Worm (Caenorhabditis elegans) whole organism, late embryonic: ENCODE results near the gene noa-1.

ENCODE experiments used
- F13H6.1 ChIP-seq: sonication (generic microtip); optimal IDR thresholded peaks from 2 replicates; lab custom pipeline; 2016; ENCODE audit warnings: missing genetic modification characterization, missing compliant biosample characterization
- K02D7.2 ChIP-seq: sonication (generic microtip); optimal IDR thresholded peaks from 2 replicates; lab custom pipeline; 2017; ENCODE audit warnings: mild to moderate bottlenecking, missing genetic modification characterization, missing compliant biosample characterization
- ama-1 ChIP-seq: fragments of 150-350 bp; optimal IDR thresholded peaks from 2 replicates; lab custom pipeline; 2014
- ceh-45 ChIP-seq: fragments of 200-800 bp; sonication (Bioruptor generic); IDR thresholded peaks from 2 replicates; pipeline ENCODE4 v1.3.6; 2022; ENCODE audit warnings: missing genetic modification reagents, missing genetic modification characterization, missing compliant biosample characterization
- ceh-9 ChIP-seq: sonication (generic microtip); optimal IDR thresholded peaks from 2 replicates; lab custom pipeline; 2016; ENCODE audit warnings: mild to moderate bottlenecking, missing genetic modification characterization, inconsistent platforms, missing compliant biosample characterization
- dve-1 ChIP-seq: sonication (generic microtip); optimal IDR thresholded peaks from 2 replicates; lab custom pipeline; 2017; ENCODE audit warnings: antibody characterized with exemption, mild to moderate bottlenecking, missing genetic modification characterization, missing compliant biosample characterization
- hlh-6 ChIP-seq: sonication (generic microtip); optimal IDR thresholded peaks from 2 replicates; lab custom pipeline; 2016; ENCODE audit warnings: missing genotype, missing genetic modification characterization, missing compliant biosample characterization
- nhr-11 ChIP-seq: fragments of 150-350 bp; optimal IDR thresholded peaks from 2 replicates; lab custom pipeline; 2014; ENCODE audit warnings: missing biosample characterization, missing genetic modification characterization
- pag-3 ChIP-seq: sonication (generic microtip); optimal IDR thresholded peaks from 2 replicates; lab custom pipeline; 2016; ENCODE audit warnings: missing compliant biosample characterization, missing genetic modification characterization, borderline replicate concordance
- pax-1 ChIP-seq: fragments of 150-350 bp; optimal IDR thresholded peaks from 2 replicates; lab custom pipeline; 2014; ENCODE audit warnings: missing biosample characterization, missing genetic modification characterization
- syd-9 ChIP-seq: sonication (generic microtip); optimal IDR thresholded peaks from 2 replicates; lab custom pipeline; 2016; ENCODE audit warnings: mild to moderate bottlenecking, missing genetic modification characterization, moderate library complexity, missing compliant biosample characterization
- tbx-2 ChIP-seq: sonication (generic microtip); optimal IDR thresholded peaks from 2 replicates; lab custom pipeline; 2016; ENCODE audit warnings: missing genetic modification characterization, missing compliant biosample characterization
- unc-3 ChIP-seq, 2 experiments: fragments of 200-800 bp in 1 of 2; sonication (Bioruptor generic) in 1 of 2; sonication (generic microtip) in 1 of 2; conservative IDR thresholded peaks in 1 of 2; optimal IDR thresholded peaks in 1 of 2; 2 replicates each; pipeline versions ENCODE4 v1.3.6 to Lab custom; 2016 to 2022; ENCODE audit warnings: missing compliant biosample characterization in 2 of 2, missing genetic modification characterization in 2 of 2, missing genetic modification reagents in 1 of 2
- unc-55 ChIP-seq: sonication (generic microtip); optimal IDR thresholded peaks from 2 replicates; lab custom pipeline; 2017; ENCODE audit warnings: missing biosample characterization, missing genetic modification reagents, missing genetic modification characterization

ce11 chrII:13521977-13522404, 18.9 kb downstream of the noa-1 start:
- TF ChIP-seq unc-3 (GFP tag; conservative IDR thresholded peaks at IDR 0.05; lab: Robert Waterston, UW) (no peak), unc-3 (tag; optimal IDR thresholded peaks at IDR 0.05; lab: Kevin White, UChicago) (no peak), ama-1 (lab: Kevin White, UChicago) (no peak), nhr-11 (tag; lab: Kevin White, UChicago) (no peak), ceh-9 (tag; lab: Kevin White, UChicago) (no peak), syd-9 (no peak), pag-3 (tag; lab: Kevin White, UChicago) (no peak), pax-1 (no peak), hlh-6 (tag; lab: Kevin White, UChicago) (no peak), K02D7.2 (tag; lab: Kevin White, UChicago) (no peak), F13H6.1 (tag; lab: Kevin White, UChicago) (no peak), tbx-2 (no peak), dve-1 (no peak), unc-55 (GFP tag; lab: Kevin White, UChicago) (no peak), ceh-45 (GFP tag; lab: Robert Waterston, UW) (no peak)
